Fruit fly (Drosophila melanogaster) whole organism, wandering third instar larva: ENCODE measurements around the gene CG32302.

Experiments used
- Hr83 ChIP-seq: fragments of 200-300 bp; sonication (Bioruptor generic); optimal IDR thresholded peaks from 2 replicates; lab custom pipeline; 2016; ENCODE audit warnings: missing biosample characterization, mild to moderate bottlenecking, missing genetic modification characterization, moderate library complexity; ENCODE audit not compliant: poor library complexity, severe bottlenecking
- dl ChIP-seq, 2 experiments: fragments of 175-275, 200-275 bp in 1 of 2; fragments of 200-275 bp in 1 of 2; sonication (Bioruptor generic); optimal IDR thresholded peaks; lab custom pipeline; 2018; ENCODE audit warnings: mild to moderate bottlenecking in 2 of 2, missing biosample characterization in 2 of 2, missing genetic modification characterization in 2 of 2, moderate library complexity in 2 of 2; ENCODE audit not compliant: partially characterized antibody in 2 of 2, insufficient read depth in 1 of 2

- peak; percentile 12 for TF ChIP-seq Hr83 (GFP tag; lab: Kevin White, UChicago)
- no peak for TF ChIP-seq dl (GFP tag; optimal IDR thresholded peaks at IDR 0.05; lab: Kevin White, UChicago; ENCODE audit: insufficient read depth in 1 of 2, partially characterized antibody in 2 of 2)
Observed at dm6 chr3L:2237034-2237433, 31.6 kb upstream of the CG32302 start, which contains the start of gene CG9018.
